Fruit fly (Drosophila melanogaster) whole organism, adult: ENCODE data around the gene CG31360.
A peak's percentile ranks its signal among the peaks of the same experiment; 100 is the strongest.

Experiments used
- CG12768 ChIP-seq: fragments of 200-800 bp; sonication (Bioruptor generic); optimal IDR thresholded peaks from 2 replicates; lab custom pipeline; 2017; ENCODE audit warnings: missing biosample characterization, missing genetic modification characterization, mild to moderate bottlenecking, moderate library complexity, missing genetic modification reagents
- CG14711 ChIP-seq: fragments of 200-800 bp; sonication (Bioruptor generic); optimal IDR thresholded peaks from 2 replicates; lab custom pipeline; 2018; ENCODE audit warnings: missing biosample characterization, mild to moderate bottlenecking, missing genetic modification characterization, moderate library complexity
- CG1620 ChIP-seq: fragments of 200-800 bp; sonication (Bioruptor generic); optimal IDR thresholded peaks from 2 replicates; lab custom pipeline; 2016; ENCODE audit warnings: missing biosample characterization, missing genetic modification characterization
- CG33017 ChIP-seq: fragments of 200-800 bp; sonication (Bioruptor generic); optimal IDR thresholded peaks from 2 replicates; lab custom pipeline; 2018; ENCODE audit warnings: missing biosample characterization, mild to moderate bottlenecking, missing genetic modification characterization, moderate library complexity
- CG7101 ChIP-seq: fragments of 200-800 bp; sonication (Bioruptor generic); optimal IDR thresholded peaks from 2 replicates; lab custom pipeline; 2018; ENCODE audit warnings: missing biosample characterization, mild to moderate bottlenecking, missing genetic modification characterization, moderate library complexity
- Clk ChIP-seq: fragments of 200-800 bp; sonication (Bioruptor generic); optimal IDR thresholded peaks from 2 replicates; lab custom pipeline; 2017; ENCODE audit warnings: missing biosample characterization, missing genetic modification characterization
- Crg-1 ChIP-seq: fragments of 200-800 bp; sonication (Bioruptor generic); optimal IDR thresholded peaks from 2 replicates; lab custom pipeline; 2016; ENCODE audit warnings: missing biosample characterization, missing genetic modification characterization
- Hr96 ChIP-seq: fragments of 200-800 bp; sonication (Bioruptor generic); optimal IDR thresholded peaks from 2 replicates; lab custom pipeline; 2016; ENCODE audit warnings: missing biosample characterization, missing genetic modification characterization
- cnc ChIP-seq, 2 experiments: fragments of >200 bp; optimal IDR thresholded peaks; 2 replicates each; lab custom pipeline; 2017
- kay ChIP-seq: fragments of 200-800 bp; sonication (Bioruptor generic); peaks from one replicate; lab custom pipeline; 2016; ENCODE audit warnings: missing biosample characterization, missing genetic modification characterization, borderline replicate concordance
- ovo ChIP-seq: fragments of 200-800 bp; sonication (Bioruptor generic); optimal IDR thresholded peaks from 2 replicates; lab custom pipeline; 2016; ENCODE audit warnings: missing biosample characterization, missing genetic modification characterization
- toe ChIP-seq: fragments of 200-800 bp; sonication (Bioruptor generic); optimal IDR thresholded peaks from 2 replicates; lab custom pipeline; 2016; ENCODE audit warnings: missing biosample characterization, missing genetic modification characterization

DNA sequence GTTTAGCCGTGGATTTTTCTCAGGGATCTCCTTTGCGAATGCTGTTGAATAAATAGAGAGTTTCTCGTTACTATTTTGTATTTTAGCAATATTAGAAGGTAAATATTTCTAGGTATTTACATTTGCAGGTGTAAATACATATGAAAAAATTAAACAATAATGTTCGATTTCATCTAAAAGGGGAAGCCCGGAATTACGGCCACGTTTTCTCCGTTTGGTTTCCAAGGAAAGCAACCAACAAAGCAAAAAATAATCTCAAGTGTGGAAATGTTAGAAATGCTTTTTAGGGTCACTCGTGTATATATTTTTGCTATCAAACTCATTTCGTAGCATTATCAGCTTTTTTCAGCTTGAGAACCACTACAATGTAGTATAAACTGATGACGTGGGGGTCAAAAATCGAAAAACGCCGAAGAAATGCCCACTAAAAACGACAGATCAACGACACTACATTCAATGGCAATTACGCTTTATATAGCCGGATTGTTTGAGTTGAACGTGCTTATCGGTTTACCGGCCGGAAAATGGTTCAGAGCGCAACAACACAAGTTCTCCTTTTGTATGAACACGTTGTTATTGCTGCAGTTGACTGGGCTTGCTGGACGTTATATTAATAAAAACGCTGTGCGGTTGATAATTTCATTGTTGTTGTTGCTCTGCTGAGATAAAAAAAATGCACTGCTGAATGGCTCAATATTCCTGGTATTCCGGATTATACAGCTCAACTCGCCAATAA lies 6.6 kb upstream of the CG31360 start:
- no peak for TF ChIP-seq CG33017 (tag; lab: Kevin White, UChicago)
- no peak for TF ChIP-seq toe
- no peak for TF ChIP-seq Clk
- TF ChIP-seq CG14711, result no peak
- TF ChIP-seq CG7101 (tag; lab: Kevin White, UChicago), result no peak
- TF ChIP-seq Crg-1, result peak; percentile 4
- no peak for TF ChIP-seq kay (GFP tag; lab: Kevin White, UChicago)
- TF ChIP-seq Hr96 (GFP tag; lab: Kevin White, UChicago), result no peak
- TF ChIP-seq CG1620 (GFP tag; lab: Kevin White, UChicago), result no peak
- no peak for TF ChIP-seq ovo (GFP tag; lab: Kevin White, UChicago)
- peak; percentile 57 for TF ChIP-seq CG12768
- TF ChIP-seq cnc (optimal IDR thresholded peaks at IDR 0.05; lab: Kevin White, UChicago), result no peak
